Worm (Caenorhabditis elegans) whole organism, midembryonic: ENCODE measurements around the gene T26H10.2.

Source experiments
- T22C8.4 ChIP-seq: fragments of 200-800 bp; sonication (Bioruptor generic); IDR thresholded peaks from 2 replicates; pipeline ENCODE4 v1.3.6; 2022; ENCODE audit warnings: missing genetic modification characterization, missing compliant biosample characterization
- cog-1 ChIP-seq: sonication (generic microtip); optimal IDR thresholded peaks from 2 replicates; lab custom pipeline; 2016; ENCODE audit warnings: missing genetic modification characterization, missing compliant biosample characterization
- flt-1 ChIP-seq: fragments of 200-800 bp; sonication (Bioruptor generic); IDR thresholded peaks from 2 replicates; pipeline ENCODE4 v1.3.6; 2022; ENCODE audit warnings: missing genetic modification characterization, missing compliant biosample characterization
- klf-2 ChIP-seq: fragments of 200-800 bp; sonication (Bioruptor generic); conservative IDR thresholded peaks from 2 replicates; pipeline ENCODE4 v1.3.6; 2022; ENCODE audit warnings: missing genetic modification reagents, missing genetic modification characterization, missing compliant biosample characterization
- med-1 ChIP-seq: sonication (generic microtip); optimal IDR thresholded peaks from 2 replicates; lab custom pipeline; 2017; ENCODE audit warnings: missing genetic modification characterization, mild to moderate bottlenecking, missing compliant biosample characterization, antibody characterized with exemption, missing genetic modification reagents; ENCODE audit not compliant: insufficient read depth
- ref-1 ChIP-seq: fragments of 200-800 bp; sonication (Bioruptor generic); conservative IDR thresholded peaks from 2 replicates; pipeline ENCODE4 v1.3.6; 2022; ENCODE audit warnings: missing genetic modification reagents, missing genetic modification characterization, missing compliant biosample characterization
- tab-1 ChIP-seq: fragments of 200-800 bp; sonication (Bioruptor generic); IDR thresholded peaks from 2 replicates; pipeline ENCODE4 v1.3.6; 2022; ENCODE audit warnings: missing genetic modification characterization, missing compliant biosample characterization
- ztf-23 ChIP-seq: fragments of 200-800 bp; sonication (Bioruptor generic); IDR thresholded peaks from 2 replicates; pipeline ENCODE4 v1.3.6; 2022; ENCODE audit warnings: missing genetic modification reagents, missing genetic modification characterization, missing compliant biosample characterization
- ztf-29 ChIP-seq: fragments of 200-800 bp; sonication (Bioruptor generic); IDR thresholded peaks from 2 replicates; pipeline ENCODE4 v1.3.6; 2022; ENCODE audit warnings: missing genetic modification reagents, missing genetic modification characterization, missing compliant biosample characterization

- no peak for TF ChIP-seq flt-1 (GFP tag; lab: Robert Waterston, UW)
- TF ChIP-seq ztf-29 (GFP tag; lab: Robert Waterston, UW) = no peak
- TF ChIP-seq tab-1 (GFP tag; lab: Robert Waterston, UW) = no peak
- no peak for TF ChIP-seq med-1 (GFP tag; lab: Kevin White, UChicago)
- TF ChIP-seq ztf-23 (GFP tag; lab: Robert Waterston, UW) = no peak
- TF ChIP-seq cog-1 = no peak
- TF ChIP-seq ref-1 (GFP tag; lab: Robert Waterston, UW) = no peak
- no peak for TF ChIP-seq T22C8.4 (GFP tag; lab: Robert Waterston, UW)
- TF ChIP-seq klf-2 (GFP tag; lab: Robert Waterston, UW) = no peak
Measured at ce11 chrV:11424565-11424964, at the start of gene T26H10.2.
